Worm (Caenorhabditis elegans) whole organism, late embryonic: Measurements from ENCODE around the gene acdh-6.

ENCODE experiments used
- C38D4.7 ChIP-seq: fragments of 200-800 bp; sonication (Bioruptor generic); optimal IDR thresholded peaks from 2 replicates; lab custom pipeline; 2018; ENCODE audit warnings: mild to moderate bottlenecking, missing genetic modification characterization, moderate library complexity, missing compliant biosample characterization
- F13H6.1 ChIP-seq: sonication (generic microtip); optimal IDR thresholded peaks from 2 replicates; lab custom pipeline; 2016; ENCODE audit warnings: missing genetic modification characterization, missing compliant biosample characterization
- K09A11.1 ChIP-seq: sonication (generic microtip); optimal IDR thresholded peaks from 2 replicates; lab custom pipeline; 2017; ENCODE audit warnings: antibody characterized with exemption, mild to moderate bottlenecking, missing genetic modification characterization, missing compliant biosample characterization; ENCODE audit not compliant: insufficient read depth
- ahr-1 ChIP-seq: sonication (generic microtip); optimal IDR thresholded peaks from 2 replicates; lab custom pipeline; 2016; ENCODE audit warnings: missing genetic modification characterization, missing compliant biosample characterization
- ama-1 ChIP-seq: fragments of 150-350 bp; optimal IDR thresholded peaks from 2 replicates; lab custom pipeline; 2014
- ceh-24 ChIP-seq: sonication (generic microtip); optimal IDR thresholded peaks from 2 replicates; lab custom pipeline; 2016; ENCODE audit warnings: mild to moderate bottlenecking, missing genetic modification characterization, missing compliant biosample characterization
- ceh-30 ChIP-seq: fragments of 150-350 bp; optimal IDR thresholded peaks from 2 replicates; lab custom pipeline; 2014; ENCODE audit warnings: missing biosample characterization, missing genetic modification characterization
- ceh-34 ChIP-seq: sonication (generic microtip); optimal IDR thresholded peaks from 2 replicates; lab custom pipeline; 2016; ENCODE audit warnings: mild to moderate bottlenecking, missing genetic modification characterization, missing compliant biosample characterization
- ceh-45 ChIP-seq: fragments of 200-800 bp; sonication (Bioruptor generic); IDR thresholded peaks from 2 replicates; pipeline ENCODE4 v1.3.6; 2022; ENCODE audit warnings: missing genetic modification reagents, missing genetic modification characterization, missing compliant biosample characterization
- ceh-48 ChIP-seq: sonication (generic microtip); optimal IDR thresholded peaks from 2 replicates; lab custom pipeline; 2016; ENCODE audit warnings: missing genetic modification characterization, inconsistent platforms, missing compliant biosample characterization
- ceh-9 ChIP-seq: sonication (generic microtip); optimal IDR thresholded peaks from 2 replicates; lab custom pipeline; 2016; ENCODE audit warnings: mild to moderate bottlenecking, missing genetic modification characterization, inconsistent platforms, missing compliant biosample characterization
- che-1 ChIP-seq: sonication (generic microtip); optimal IDR thresholded peaks from 2 replicates; lab custom pipeline; 2016; ENCODE audit warnings: mild to moderate bottlenecking, missing genetic modification characterization, missing compliant biosample characterization
- dve-1 ChIP-seq: sonication (generic microtip); optimal IDR thresholded peaks from 2 replicates; lab custom pipeline; 2017; ENCODE audit warnings: antibody characterized with exemption, mild to moderate bottlenecking, missing genetic modification characterization, missing compliant biosample characterization
- elt-2 ChIP-seq: sonication (generic microtip); optimal IDR thresholded peaks from 2 replicates; lab custom pipeline; 2016; ENCODE audit warnings: missing genetic modification reagents, missing genetic modification characterization, missing compliant biosample characterization
- ets-4 ChIP-seq: sonication (generic microtip); optimal IDR thresholded peaks from 2 replicates; lab custom pipeline; 2016; ENCODE audit warnings: missing genetic modification characterization, missing compliant biosample characterization
- fkh-10 ChIP-seq: fragments of 150-350 bp; optimal IDR thresholded peaks from 2 replicates; lab custom pipeline; 2014; ENCODE audit warnings: missing biosample characterization, missing genetic modification reagents, missing genetic modification characterization
- fkh-6 ChIP-seq: sonication (generic microtip); optimal IDR thresholded peaks from 2 replicates; lab custom pipeline; 2016; ENCODE audit warnings: missing genetic modification characterization, missing compliant biosample characterization
- gmeb-2 ChIP-seq: sonication (generic microtip); optimal IDR thresholded peaks from 2 replicates; lab custom pipeline; 2016; ENCODE audit warnings: missing genetic modification characterization, inconsistent platforms, missing compliant biosample characterization
- hlh-13 ChIP-seq: fragments of 200-800 bp; sonication (Bioruptor generic); optimal IDR thresholded peaks from 2 replicates; lab custom pipeline; 2018; ENCODE audit warnings: mild to moderate bottlenecking, missing genetic modification characterization, missing compliant biosample characterization
- hlh-6 ChIP-seq: sonication (generic microtip); optimal IDR thresholded peaks from 2 replicates; lab custom pipeline; 2016; ENCODE audit warnings: missing genotype, missing genetic modification characterization, missing compliant biosample characterization
- lim-6 ChIP-seq: sonication (generic microtip); optimal IDR thresholded peaks from 2 replicates; lab custom pipeline; 2016; ENCODE audit warnings: missing genetic modification characterization, missing compliant biosample characterization
- madf-2 ChIP-seq: sonication (generic microtip); optimal IDR thresholded peaks from 2 replicates; lab custom pipeline; 2017; ENCODE audit warnings: missing genetic modification characterization, missing compliant biosample characterization
- mec-3 ChIP-seq: sonication (generic microtip); optimal IDR thresholded peaks from 2 replicates; lab custom pipeline; 2016; ENCODE audit warnings: borderline replicate concordance, missing genetic modification characterization, missing compliant biosample characterization
- nfya-1 ChIP-seq: sonication (generic microtip); optimal IDR thresholded peaks from 2 replicates; lab custom pipeline; 2017; ENCODE audit warnings: missing genetic modification characterization, mild to moderate bottlenecking, missing compliant biosample characterization, antibody characterized with exemption, moderate library complexity
- nhr-11 ChIP-seq: fragments of 150-350 bp; optimal IDR thresholded peaks from 2 replicates; lab custom pipeline; 2014; ENCODE audit warnings: missing biosample characterization, missing genetic modification characterization
- nhr-232 ChIP-seq: sonication (generic microtip); optimal IDR thresholded peaks from 2 replicates; lab custom pipeline; 2016; ENCODE audit warnings: missing genetic modification characterization, missing compliant biosample characterization
- pag-3 ChIP-seq: sonication (generic microtip); optimal IDR thresholded peaks from 2 replicates; lab custom pipeline; 2016; ENCODE audit warnings: missing compliant biosample characterization, missing genetic modification characterization, borderline replicate concordance
- pat-9 ChIP-seq: fragments of 200-800 bp; sonication (Bioruptor generic); optimal IDR thresholded peaks from 2 replicates; lab custom pipeline; 2018; ENCODE audit warnings: mild to moderate bottlenecking, missing genetic modification characterization, moderate library complexity, missing compliant biosample characterization
- pax-1 ChIP-seq: fragments of 150-350 bp; optimal IDR thresholded peaks from 2 replicates; lab custom pipeline; 2014; ENCODE audit warnings: missing biosample characterization, missing genetic modification characterization
- pha-4 ChIP-seq: fragments of 150-350 bp; optimal IDR thresholded peaks from 2 replicates; lab custom pipeline; 2018; ENCODE audit warnings: missing biosample characterization, missing genetic modification reagents, missing genetic modification characterization
- pqm-1 ChIP-seq: sonication (generic microtip); optimal IDR thresholded peaks from 2 replicates; lab custom pipeline; 2016; ENCODE audit warnings: missing genetic modification characterization, missing compliant biosample characterization
- ref-2 ChIP-seq: sonication (generic microtip); optimal IDR thresholded peaks from 2 replicates; lab custom pipeline; 2016; ENCODE audit warnings: missing genetic modification characterization, missing compliant biosample characterization
- rnt-1 ChIP-seq: sonication (generic microtip); optimal IDR thresholded peaks from 2 replicates; lab custom pipeline; 2016; ENCODE audit warnings: missing genetic modification characterization, missing compliant biosample characterization
- sox-2 ChIP-seq: fragments of 200-800 bp; sonication (Bioruptor generic); IDR thresholded peaks from 2 replicates; pipeline ENCODE4 v1.3.6; 2022; ENCODE audit warnings: missing genetic modification reagents, missing genetic modification characterization, missing compliant biosample characterization
- syd-9 ChIP-seq: sonication (generic microtip); optimal IDR thresholded peaks from 2 replicates; lab custom pipeline; 2016; ENCODE audit warnings: mild to moderate bottlenecking, missing genetic modification characterization, moderate library complexity, missing compliant biosample characterization
- tbx-7 ChIP-seq: sonication (generic microtip); optimal IDR thresholded peaks from 2 replicates; lab custom pipeline; 2016; ENCODE audit warnings: missing genotype, missing genetic modification characterization, missing compliant biosample characterization
- unc-42 ChIP-seq: sonication (generic microtip); optimal IDR thresholded peaks from 2 replicates; lab custom pipeline; 2016; ENCODE audit warnings: missing genotype, missing genetic modification characterization, missing compliant biosample characterization

The acdh-6 gene

DNA sequence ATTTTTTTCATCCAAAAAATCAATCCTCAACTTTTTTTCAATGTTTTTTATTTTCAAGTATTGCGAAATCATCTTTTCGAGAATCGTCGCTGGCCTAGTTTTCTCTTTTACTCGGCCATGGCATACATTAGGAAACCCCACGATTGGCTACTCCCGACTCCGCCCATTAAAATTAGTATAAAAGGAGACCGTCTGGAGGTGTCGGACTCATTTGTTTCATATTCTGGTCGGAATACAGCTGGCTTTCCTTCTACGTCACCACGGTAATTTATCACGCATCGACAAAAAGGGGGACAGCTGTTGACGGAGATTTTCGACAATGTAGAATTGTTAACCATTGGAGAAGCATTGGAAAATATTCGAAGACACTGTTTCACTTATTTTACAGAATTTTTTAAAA is 31.9 kb upstream of the acdh-6 start (continued):
- TF ChIP-seq ceh-9 (tag; lab: Kevin White, UChicago) (no peak), gmeb-2 (tag; lab: Kevin White, UChicago) (peak; percentile 37), ceh-45 (GFP tag; lab: Robert Waterston, UW) (no peak), pqm-1 (no peak), ceh-48 (tag; lab: Kevin White, UChicago) (no peak), nfya-1 (tag; lab: Kevin White, UChicago) (peak; percentile 100), dve-1 (no peak), ahr-1 (tag; lab: Kevin White, UChicago) (no peak), ama-1 (lab: Kevin White, UChicago) (peak; percentile 94), fkh-10 (GFP tag; lab: Kevin White, UChicago) (no peak), che-1 (tag; lab: Kevin White, UChicago) (no peak), madf-2 (tag; lab: Kevin White, UChicago) (no peak), ceh-24 (tag; lab: Kevin White, UChicago) (no peak), pag-3 (tag; lab: Kevin White, UChicago) (no peak), mec-3 (tag; lab: Kevin White, UChicago) (no peak), rnt-1 (tag; lab: Kevin White, UChicago) (peak; percentile 8), syd-9 (tag; lab: Kevin White, UChicago) (no peak), ceh-34 (tag; lab: Kevin White, UChicago) (peak; percentile 46), F13H6.1 (tag; lab: Kevin White, UChicago) (no peak), hlh-13 (GFP tag; lab: Kevin White, UChicago) (no peak), hlh-6 (tag; lab: Kevin White, UChicago) (no peak), ets-4 (tag; lab: Kevin White, UChicago) (peak; percentile 78), elt-2 (tag; lab: Kevin White, UChicago) (no peak), sox-2 (GFP tag; lab: Robert Waterston, UW) (no peak)

DNA sequence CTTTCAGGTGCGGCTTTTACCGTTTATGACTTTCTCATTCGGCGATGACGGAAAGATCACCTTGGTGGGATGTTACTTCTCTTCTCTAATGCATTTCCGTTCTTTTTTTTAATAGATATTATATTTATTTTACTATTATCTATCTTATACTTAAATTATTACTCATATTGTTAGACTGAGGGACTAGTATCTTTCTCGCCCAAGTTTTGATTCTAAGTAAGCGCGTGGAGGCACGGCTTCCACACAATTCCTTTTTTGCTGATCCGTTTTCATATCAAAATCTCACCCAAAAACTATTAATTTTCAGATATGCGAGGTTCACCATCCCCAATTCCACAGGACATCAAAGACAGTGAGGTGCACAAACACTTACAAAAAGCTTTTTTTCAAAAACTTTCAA is 31.2 kb upstream of the acdh-6 start, which contains the start of gene ZC21.10:
ZC21.10 (plus strand) TSS at position 301 of the 400 bp plus-strand sequence.
- no peak for TF ChIP-seq ceh-45 (GFP tag; lab: Robert Waterston, UW)
- no peak for TF ChIP-seq tbx-7 (tag; lab: Kevin White, UChicago)
- no peak for TF ChIP-seq C38D4.7 (GFP tag; lab: Kevin White, UChicago)
- no peak for TF ChIP-seq ceh-30 (tag; lab: Kevin White, UChicago)
- no peak for TF ChIP-seq pax-1
- TF ChIP-seq pha-4 (tag; lab: Kevin White, UChicago), result no peak
- no peak for TF ChIP-seq fkh-10 (GFP tag; lab: Kevin White, UChicago)
- no peak for TF ChIP-seq rnt-1 (tag; lab: Kevin White, UChicago)

DNA sequence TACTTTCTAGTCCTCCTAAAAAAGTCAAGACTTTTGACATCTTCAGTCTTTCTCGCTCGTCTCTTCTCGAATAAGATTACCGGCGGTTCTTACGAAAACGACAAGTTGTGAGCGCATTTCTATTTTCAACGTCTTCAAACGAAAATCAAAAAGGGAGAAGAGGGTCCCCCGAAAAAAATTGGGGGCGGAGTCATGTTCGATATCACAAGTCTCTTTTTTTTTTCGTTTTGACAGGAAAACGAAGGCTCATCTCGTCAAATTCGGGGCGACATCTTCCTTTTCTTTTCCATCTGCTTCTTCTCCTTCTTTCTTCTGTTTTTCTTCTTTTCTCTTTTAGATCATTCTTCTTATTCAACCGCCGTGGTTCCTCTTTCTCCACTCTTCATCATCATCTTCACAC is 27.0 kb upstream of the acdh-6 start:
- TF ChIP-seq pat-9 (tag; lab: Kevin White, UChicago) (no peak), ref-2 (tag; lab: Kevin White, UChicago) (no peak), unc-42 (tag; lab: Kevin White, UChicago) (peak; percentile 39)

- TF ChIP-seq ceh-24 (tag; lab: Kevin White, UChicago) (no peak), pat-9 (tag; lab: Kevin White, UChicago) (no peak), K09A11.1 (no peak), ceh-30 (tag; lab: Kevin White, UChicago) (no peak), F13H6.1 (tag; lab: Kevin White, UChicago) (no peak), fkh-6 (no peak), nhr-11 (tag; lab: Kevin White, UChicago) (no peak), ceh-34 (tag; lab: Kevin White, UChicago) (no peak), ama-1 (lab: Kevin White, UChicago) (no peak), lim-6 (no peak), nhr-232 (tag; lab: Kevin White, UChicago) (no peak)
Observed at ce11 chrIII:8534647-8535181, 26.2 kb upstream of the acdh-6 start, which contains the start of gene trp-1. Gene trp-1 (plus strand): TSS chrIII:8535131.
